Worm (Caenorhabditis elegans) whole organism, midembryonic: ENCODE data around the gene cdh-8.

Experiments used
- cog-1 ChIP-seq: sonication (generic microtip); optimal IDR thresholded peaks from 2 replicates; lab custom pipeline; 2016; ENCODE audit warnings: missing genetic modification characterization, missing compliant biosample characterization
- flt-1 ChIP-seq: fragments of 200-800 bp; sonication (Bioruptor generic); IDR thresholded peaks from 2 replicates; pipeline ENCODE4 v1.3.6; 2022; ENCODE audit warnings: missing genetic modification characterization, missing compliant biosample characterization
- klf-2 ChIP-seq: fragments of 200-800 bp; sonication (Bioruptor generic); conservative IDR thresholded peaks from 2 replicates; pipeline ENCODE4 v1.3.6; 2022; ENCODE audit warnings: missing genetic modification reagents, missing genetic modification characterization, missing compliant biosample characterization
- med-1 ChIP-seq: sonication (generic microtip); optimal IDR thresholded peaks from 2 replicates; lab custom pipeline; 2017; ENCODE audit warnings: missing genetic modification characterization, mild to moderate bottlenecking, missing compliant biosample characterization, antibody characterized with exemption, missing genetic modification reagents; ENCODE audit not compliant: insufficient read depth
- ref-1 ChIP-seq: fragments of 200-800 bp; sonication (Bioruptor generic); conservative IDR thresholded peaks from 2 replicates; pipeline ENCODE4 v1.3.6; 2022; ENCODE audit warnings: missing genetic modification reagents, missing genetic modification characterization, missing compliant biosample characterization
- tab-1 ChIP-seq: fragments of 200-800 bp; sonication (Bioruptor generic); IDR thresholded peaks from 2 replicates; pipeline ENCODE4 v1.3.6; 2022; ENCODE audit warnings: missing genetic modification characterization, missing compliant biosample characterization
- ztf-23 ChIP-seq: fragments of 200-800 bp; sonication (Bioruptor generic); IDR thresholded peaks from 2 replicates; pipeline ENCODE4 v1.3.6; 2022; ENCODE audit warnings: missing genetic modification reagents, missing genetic modification characterization, missing compliant biosample characterization
- ztf-29 ChIP-seq: fragments of 200-800 bp; sonication (Bioruptor generic); IDR thresholded peaks from 2 replicates; pipeline ENCODE4 v1.3.6; 2022; ENCODE audit warnings: missing genetic modification reagents, missing genetic modification characterization, missing compliant biosample characterization

DNA sequence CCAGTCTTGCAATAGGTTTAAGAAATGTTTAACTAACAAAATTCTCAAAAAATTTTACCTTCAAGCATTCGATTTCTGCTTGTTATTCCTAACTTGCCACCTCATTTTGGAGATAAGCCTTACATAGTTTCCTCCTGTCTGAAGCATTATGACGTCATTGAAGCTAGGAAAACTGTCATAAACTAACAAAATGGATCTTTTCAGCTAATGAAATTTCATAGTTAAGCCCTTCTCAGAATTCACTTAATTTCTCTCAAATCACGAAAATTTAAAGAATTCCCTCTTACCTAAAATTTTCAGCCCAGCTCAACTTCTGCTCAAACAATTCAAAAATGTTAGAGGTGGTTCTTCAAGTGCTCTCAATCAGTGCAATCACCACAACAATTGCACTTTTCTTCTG, 32.4 kb upstream of the cdh-8 start, which contains the start of gene swt-1:
- TF ChIP-seq ztf-23 (no peak), ztf-29 (no peak), flt-1 (GFP tag; lab: Robert Waterston, UW) (no peak), cog-1 (tag; lab: Kevin White, UChicago) (no peak), tab-1 (no peak), klf-2 (GFP tag; lab: Robert Waterston, UW) (no peak), ref-1 (GFP tag; lab: Robert Waterston, UW) (no peak), med-1 (GFP tag; lab: Kevin White, UChicago) (no peak)
